Worm (Caenorhabditis elegans) whole organism, midembryonic: Measurements from ENCODE around the gene dnj-13.

ENCODE experiments used
- T22C8.4 ChIP-seq: fragments of 200-800 bp; sonication (Bioruptor generic); IDR thresholded peaks from 2 replicates; pipeline ENCODE4 v1.3.6; 2022; ENCODE audit warnings: missing genetic modification characterization, missing compliant biosample characterization
- cog-1 ChIP-seq: sonication (generic microtip); optimal IDR thresholded peaks from 2 replicates; lab custom pipeline; 2016; ENCODE audit warnings: missing genetic modification characterization, missing compliant biosample characterization
- flt-1 ChIP-seq: fragments of 200-800 bp; sonication (Bioruptor generic); IDR thresholded peaks from 2 replicates; pipeline ENCODE4 v1.3.6; 2022; ENCODE audit warnings: missing genetic modification characterization, missing compliant biosample characterization
- klf-2 ChIP-seq: fragments of 200-800 bp; sonication (Bioruptor generic); conservative IDR thresholded peaks from 2 replicates; pipeline ENCODE4 v1.3.6; 2022; ENCODE audit warnings: missing genetic modification reagents, missing genetic modification characterization, missing compliant biosample characterization
- med-1 ChIP-seq: sonication (generic microtip); optimal IDR thresholded peaks from 2 replicates; lab custom pipeline; 2017; ENCODE audit warnings: missing genetic modification characterization, mild to moderate bottlenecking, missing compliant biosample characterization, antibody characterized with exemption, missing genetic modification reagents; ENCODE audit not compliant: insufficient read depth
- ref-1 ChIP-seq: fragments of 200-800 bp; sonication (Bioruptor generic); conservative IDR thresholded peaks from 2 replicates; pipeline ENCODE4 v1.3.6; 2022; ENCODE audit warnings: missing genetic modification reagents, missing genetic modification characterization, missing compliant biosample characterization
- tab-1 ChIP-seq: fragments of 200-800 bp; sonication (Bioruptor generic); IDR thresholded peaks from 2 replicates; pipeline ENCODE4 v1.3.6; 2022; ENCODE audit warnings: missing genetic modification characterization, missing compliant biosample characterization
- ztf-23 ChIP-seq: fragments of 200-800 bp; sonication (Bioruptor generic); IDR thresholded peaks from 2 replicates; pipeline ENCODE4 v1.3.6; 2022; ENCODE audit warnings: missing genetic modification reagents, missing genetic modification characterization, missing compliant biosample characterization
- ztf-29 ChIP-seq: fragments of 200-800 bp; sonication (Bioruptor generic); IDR thresholded peaks from 2 replicates; pipeline ENCODE4 v1.3.6; 2022; ENCODE audit warnings: missing genetic modification reagents, missing genetic modification characterization, missing compliant biosample characterization

dnj-13 gene

DNA sequence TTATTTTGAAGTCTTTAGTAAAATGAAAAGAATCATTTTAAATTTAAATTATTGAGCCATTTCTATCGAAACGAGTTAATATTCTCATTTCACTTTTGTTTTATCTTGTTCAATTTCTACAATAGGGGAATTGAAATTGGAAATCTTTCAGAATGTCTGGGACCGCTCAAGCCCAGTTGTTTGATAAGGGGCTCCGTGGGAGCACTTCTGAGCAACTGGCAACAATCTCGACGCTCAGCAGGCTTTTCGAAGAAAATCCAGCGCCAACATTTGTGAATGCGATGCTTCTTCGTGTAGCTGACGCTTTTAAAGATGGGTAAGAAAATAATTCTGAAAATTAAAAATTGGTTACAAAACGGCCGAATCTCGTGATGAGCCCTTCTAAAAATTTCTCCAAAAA lies 37.2 kb downstream of the dnj-13 start, which contains the start of gene ints-7:
ints-7 (plus strand) TSS at position 152 of the 400 bp plus-strand sequence.
- no peak for TF ChIP-seq cog-1
- TF ChIP-seq tab-1 (GFP tag; lab: Robert Waterston, UW), result no peak
- TF ChIP-seq med-1, result no peak
- no peak for TF ChIP-seq T22C8.4 (GFP tag; lab: Robert Waterston, UW)
- TF ChIP-seq ztf-23, result no peak
- no peak for TF ChIP-seq ztf-29 (GFP tag; lab: Robert Waterston, UW)
- TF ChIP-seq ref-1 (GFP tag; lab: Robert Waterston, UW), result no peak
- TF ChIP-seq flt-1, result no peak
- no peak for TF ChIP-seq klf-2 (GFP tag; lab: Robert Waterston, UW)

DNA sequence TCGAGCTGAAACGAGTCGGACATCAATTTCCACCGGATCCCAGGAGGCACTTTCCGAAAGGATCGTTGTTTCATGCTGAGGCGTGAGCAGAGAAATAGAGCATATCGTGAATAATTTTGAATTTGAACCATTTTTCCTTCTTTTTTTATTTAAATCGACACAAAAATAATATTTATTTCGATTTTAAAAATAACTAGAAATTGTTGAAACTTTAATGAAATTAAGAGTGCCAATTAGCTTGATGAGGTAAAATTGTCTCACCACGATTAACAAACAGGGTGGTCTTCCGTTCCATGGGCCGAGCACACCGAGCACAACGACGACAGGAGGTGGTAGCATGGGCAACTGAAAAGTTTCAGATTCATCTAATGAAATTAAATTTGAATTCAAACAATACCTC lies 42.8 kb downstream of the dnj-13 start:
- TF ChIP-seq med-1 (no peak), ztf-29 (GFP tag; lab: Robert Waterston, UW) (no peak), cog-1 (no peak), ref-1 (GFP tag; lab: Robert Waterston, UW) (no peak), T22C8.4 (GFP tag; lab: Robert Waterston, UW) (no peak), klf-2 (GFP tag; lab: Robert Waterston, UW) (no peak), ztf-23 (no peak)

DNA sequence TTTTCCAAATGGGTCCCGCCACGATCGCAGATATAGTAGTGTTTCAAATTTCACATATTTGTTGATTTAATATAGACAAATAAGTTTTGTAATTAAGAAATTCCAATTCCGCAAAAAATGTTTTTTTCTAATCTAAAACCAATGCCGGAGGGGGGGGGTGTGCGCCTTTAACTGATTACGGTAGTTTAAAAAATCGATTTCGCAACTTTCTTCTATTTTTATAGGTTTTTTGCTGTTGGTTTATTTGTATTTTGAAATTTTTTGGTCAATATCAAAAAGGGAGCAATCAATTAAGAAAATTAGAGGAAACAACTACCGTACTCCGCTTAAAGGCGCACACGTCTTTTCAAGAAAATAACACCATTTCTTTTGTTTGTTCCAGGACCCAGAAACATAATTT lies 46.1 kb downstream of the dnj-13 start:
- TF ChIP-seq med-1, result no peak
- TF ChIP-seq cog-1, result no peak

DNA sequence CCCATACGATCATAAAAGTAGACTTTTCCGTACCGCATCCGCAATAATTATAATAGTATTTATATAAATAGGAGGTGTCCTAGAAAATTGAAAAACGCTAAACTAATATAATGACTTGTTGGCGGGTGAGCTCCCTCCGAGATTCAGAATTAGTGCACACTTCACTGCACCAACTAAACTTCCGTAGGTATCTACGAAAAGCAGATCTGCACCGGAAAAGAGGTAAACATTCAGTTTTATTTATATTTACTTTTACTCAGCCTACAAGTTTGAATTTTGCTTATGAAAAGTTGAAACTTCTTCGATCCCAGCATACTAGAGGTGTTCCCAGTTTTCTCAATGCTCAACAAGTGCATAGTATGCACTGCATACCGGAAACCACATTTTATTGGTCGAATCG lies 46.5 kb downstream of the dnj-13 start, which contains the start of gene F07A11.1:
F07A11.1 (minus strand) TSS at position 101 of the 400 bp plus-strand sequence.
- TF ChIP-seq flt-1, result no peak
- TF ChIP-seq tab-1 (GFP tag; lab: Robert Waterston, UW), result no peak
- no peak for TF ChIP-seq klf-2 (GFP tag; lab: Robert Waterston, UW)
- TF ChIP-seq ztf-29 (GFP tag; lab: Robert Waterston, UW), result no peak
- no peak for TF ChIP-seq ztf-23
- no peak for TF ChIP-seq T22C8.4 (GFP tag; lab: Robert Waterston, UW)
- no peak for TF ChIP-seq med-1
- TF ChIP-seq cog-1, result no peak
- TF ChIP-seq ref-1 (GFP tag; lab: Robert Waterston, UW), result no peak

DNA sequence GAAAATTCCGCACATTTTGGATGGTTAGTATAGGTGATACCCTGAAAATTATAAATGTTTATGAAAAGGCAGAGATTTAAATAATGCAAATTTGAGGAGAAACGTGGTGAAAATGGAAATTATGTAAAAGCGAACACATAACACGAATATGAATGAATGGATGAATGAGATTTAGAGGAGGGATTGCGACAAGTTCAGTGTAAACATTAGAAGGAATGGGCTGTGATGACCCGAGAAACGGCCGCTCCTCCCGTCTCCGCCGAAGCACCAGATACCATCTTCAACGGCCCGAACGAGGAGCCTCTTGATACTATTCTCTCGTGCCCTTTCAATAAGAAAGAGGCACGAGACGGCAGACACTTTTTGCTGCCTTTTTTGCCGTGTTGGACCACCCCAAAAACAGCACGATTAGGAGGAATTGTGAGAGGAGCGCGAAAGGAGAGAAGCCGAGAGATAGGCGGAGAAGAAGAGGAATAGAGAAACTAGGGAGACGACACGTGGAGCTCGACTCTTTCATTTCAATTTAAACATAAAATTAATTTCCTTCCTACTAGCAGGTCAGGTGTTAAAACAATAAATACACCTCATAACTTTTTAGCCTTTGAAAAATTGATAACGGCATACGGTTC lies 50.0 kb downstream of the dnj-13 start, which contains the start of gene gfat-1:
gfat-1 (minus strand) TSS at position 51 of the 629 bp plus-strand sequence.
- TF ChIP-seq cog-1 (no peak), med-1 (no peak), tab-1 (GFP tag; lab: Robert Waterston, UW) (no peak), T22C8.4 (GFP tag; lab: Robert Waterston, UW) (no peak), klf-2 (GFP tag; lab: Robert Waterston, UW) (no peak), ztf-23 (no peak), flt-1 (no peak), ref-1 (GFP tag; lab: Robert Waterston, UW) (no peak), ztf-29 (GFP tag; lab: Robert Waterston, UW) (no peak)

DNA sequence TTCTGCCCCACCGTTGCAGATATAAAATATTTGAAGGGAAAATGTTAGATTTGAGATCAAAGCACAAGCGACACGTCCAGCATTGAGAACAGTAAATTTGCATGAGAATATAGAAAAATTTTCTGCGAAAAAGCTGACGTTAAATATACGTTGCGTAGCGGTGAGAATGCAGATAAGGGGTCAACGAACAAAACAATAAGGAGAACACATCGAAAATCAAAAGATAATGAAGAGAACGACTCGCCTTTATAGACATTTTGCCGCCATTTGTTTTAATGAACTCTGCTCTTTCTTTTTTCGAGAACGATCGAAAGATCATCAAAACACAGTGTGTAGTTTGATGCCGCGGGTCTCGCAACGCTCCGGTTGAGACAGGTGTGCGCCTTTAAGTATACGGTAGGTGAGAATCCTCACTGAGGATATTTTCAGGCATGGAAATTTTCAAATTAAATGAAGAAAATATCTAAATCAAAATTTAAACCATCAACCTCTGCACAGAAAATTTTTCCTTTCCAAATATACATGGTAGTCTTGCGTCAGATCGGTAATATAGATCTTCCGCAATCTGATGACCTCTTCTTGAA lies 50.7 kb downstream of the dnj-13 start:
- TF ChIP-seq klf-2 (GFP tag; lab: Robert Waterston, UW) (no peak), flt-1 (no peak), ref-1 (GFP tag; lab: Robert Waterston, UW) (no peak), med-1 (no peak), T22C8.4 (GFP tag; lab: Robert Waterston, UW) (no peak), ztf-29 (GFP tag; lab: Robert Waterston, UW) (no peak), tab-1 (GFP tag; lab: Robert Waterston, UW) (no peak), cog-1 (no peak), ztf-23 (no peak)
